Fruit fly (Drosophila melanogaster) whole organism, adult: Measurements from ENCODE around the gene CG7675.

Source experiments
- CG7045 ChIP-seq: fragments of 200-800 bp; sonication (Bioruptor generic); optimal IDR thresholded peaks from 2 replicates; lab custom pipeline; 2017; ENCODE audit warnings: missing biosample characterization, mild to moderate bottlenecking, missing genetic modification characterization
- Crg-1 ChIP-seq: fragments of 200-800 bp; sonication (Bioruptor generic); optimal IDR thresholded peaks from 2 replicates; lab custom pipeline; 2016; ENCODE audit warnings: missing biosample characterization, missing genetic modification characterization

dm6 chr3R:18361694-18362093 lies 19.3 kb downstream of the CG7675 start, which contains the start of gene hmw:
- TF ChIP-seq Crg-1 (GFP tag; lab: Kevin White, UChicago) (no peak), CG7045 (no peak)
